Worm (Caenorhabditis elegans) whole organism, L1 larva: ENCODE results near the gene C50H2.4.

Experiments used
- C04F5.9 ChIP-seq: sonication (generic microtip); optimal IDR thresholded peaks from 2 replicates; lab custom pipeline; 2016; ENCODE audit warnings: missing genetic modification characterization, missing compliant biosample characterization
- C34B4.2 ChIP-seq: sonication (generic microtip); optimal IDR thresholded peaks from 2 replicates; lab custom pipeline; 2017; ENCODE audit warnings: mild to moderate bottlenecking, missing genetic modification characterization, missing compliant biosample characterization
- F16B12.6 ChIP-seq: fragments of 150-350 bp; optimal IDR thresholded peaks from 2 replicates; lab custom pipeline; 2014; ENCODE audit warnings: missing biosample characterization, missing genetic modification characterization
- aha-1 ChIP-seq: fragments of 150-350 bp; optimal IDR thresholded peaks from 2 replicates; lab custom pipeline; 2014; ENCODE audit warnings: missing biosample characterization, missing genetic modification characterization
- alr-1 ChIP-seq: fragments of 200-800 bp; sonication (Bioruptor generic); optimal IDR thresholded peaks from 2 replicates; lab custom pipeline; 2018; ENCODE audit warnings: borderline replicate concordance, mild to moderate bottlenecking, missing genetic modification characterization, missing compliant biosample characterization
- blmp-1 ChIP-seq: fragments of 150-350 bp; optimal IDR thresholded peaks from 2 replicates; lab custom pipeline; 2014; ENCODE audit warnings: missing biosample characterization, missing genetic modification characterization
- ceh-63 ChIP-seq: fragments of 200-800 bp; sonication (Bioruptor generic); optimal IDR thresholded peaks from 2 replicates; lab custom pipeline; 2018; ENCODE audit warnings: mild to moderate bottlenecking, missing genetic modification characterization, missing compliant biosample characterization
- ceh-88 ChIP-seq: fragments of 200-800 bp; sonication (Bioruptor generic); IDR thresholded peaks from 2 replicates; pipeline ENCODE4 v1.3.6; 2022; ENCODE audit warnings: missing genetic modification characterization, missing compliant biosample characterization
- ces-1 ChIP-seq: fragments of 150-350 bp; optimal IDR thresholded peaks from 2 replicates; lab custom pipeline; 2014; ENCODE audit warnings: missing biosample characterization, missing genetic modification reagents, missing genetic modification characterization
- dpl-1 ChIP-seq, 3 experiments: fragments of 150-350 bp in 2 of 3; sonication (generic microtip) in 1 of 3; optimal IDR thresholded peaks; 2 replicates each; lab custom pipeline; 2014 to 2017; ENCODE audit warnings: missing biosample characterization in 3 of 3, missing genetic modification characterization in 3 of 3, missing genetic modification reagents in 3 of 3
- efl-1 ChIP-seq, 4 experiments: fragments of 150-350 bp; optimal IDR thresholded peaks in 3 of 4; peaks in 1 of 4; 1 replicate in 1 of 4; 2 replicates in 3 of 4; lab custom pipeline; 2014; ENCODE audit warnings: missing biosample characterization in 2 of 4, missing genetic modification characterization in 2 of 4, missing genetic modification reagents in 2 of 4
- egl-13 ChIP-seq: sonication (generic microtip); optimal IDR thresholded peaks from 2 replicates; lab custom pipeline; 2016; ENCODE audit warnings: missing genotype, missing genetic modification reagents, missing genetic modification characterization, missing compliant biosample characterization
- egl-27 ChIP-seq, 2 experiments: fragments of 150-350 bp in 1 of 2; sonication (generic microtip); optimal IDR thresholded peaks; 3 replicates each; lab custom pipeline; 2017 to 2018; ENCODE audit warnings: missing biosample characterization in 2 of 2, missing genetic modification characterization in 2 of 2, missing genetic modification reagents in 2 of 2
- elt-2 ChIP-seq: sonication (generic microtip); optimal IDR thresholded peaks from 2 replicates; lab custom pipeline; 2016; ENCODE audit warnings: missing genetic modification characterization, mild to moderate bottlenecking, inconsistent platforms, missing compliant biosample characterization, missing genetic modification reagents
- elt-3 ChIP-seq, 6 experiments: fragments of 150-350 bp in 1 of 6; sonication (generic microtip); optimal IDR thresholded peaks; 2 replicates each; lab custom pipeline; 2017 to 2018; ENCODE audit warnings: missing biosample characterization in 6 of 6, missing genetic modification characterization in 6 of 6, inconsistent platforms in 1 of 6
- fkh-10 ChIP-seq: sonication (generic microtip); optimal IDR thresholded peaks from 2 replicates; lab custom pipeline; 2017; ENCODE audit warnings: missing biosample characterization, missing genetic modification reagents, missing genetic modification characterization
- fkh-8 ChIP-seq: sonication (generic microtip); optimal IDR thresholded peaks from 2 replicates; lab custom pipeline; 2016; ENCODE audit warnings: mild to moderate bottlenecking, missing genetic modification characterization, missing compliant biosample characterization
- fos-1 ChIP-seq: fragments of 150-350 bp; optimal IDR thresholded peaks from 2 replicates; lab custom pipeline; 2014; ENCODE audit warnings: missing biosample characterization, missing genetic modification characterization
- grh-1 ChIP-seq: fragments of 200-800 bp; sonication (Bioruptor generic); IDR thresholded peaks from 2 replicates; pipeline ENCODE4 v1.3.6; 2022; ENCODE audit warnings: missing genetic modification reagents, missing genetic modification characterization, missing compliant biosample characterization
- irx-1 ChIP-seq: sonication (generic microtip); optimal IDR thresholded peaks from 2 replicates; lab custom pipeline; 2016; ENCODE audit warnings: missing genetic modification characterization, missing compliant biosample characterization
- jun-1 ChIP-seq: fragments of 150-350 bp; optimal IDR thresholded peaks from 2 replicates; lab custom pipeline; 2014; ENCODE audit warnings: missing biosample characterization, missing genetic modification reagents, missing genetic modification characterization
- lin-13 ChIP-seq: fragments of 150-350 bp; optimal IDR thresholded peaks from 2 replicates; lab custom pipeline; 2014; ENCODE audit warnings: missing biosample characterization, missing genetic modification reagents, missing genetic modification characterization
- lin-35 ChIP-seq, 2 experiments: fragments of 150-350 bp; optimal IDR thresholded peaks; 2 replicates each; lab custom pipeline; 2014; ENCODE audit warnings: missing biosample characterization in 2 of 2, missing genetic modification characterization in 2 of 2, missing genetic modification reagents in 2 of 2
- mab-9 ChIP-seq: fragments of 200-800 bp; sonication (Bioruptor generic); IDR thresholded peaks from 2 replicates; pipeline ENCODE4 v1.3.6; 2022; ENCODE audit warnings: missing genetic modification reagents, missing genetic modification characterization, missing compliant biosample characterization
- mef-2 ChIP-seq: fragments of 150-350 bp; optimal IDR thresholded peaks from 2 replicates; lab custom pipeline; 2014; ENCODE audit warnings: missing biosample characterization, missing genetic modification characterization
- mep-1 ChIP-seq: fragments of 150-350 bp; optimal IDR thresholded peaks from 2 replicates; lab custom pipeline; 2014; ENCODE audit warnings: missing biosample characterization, missing genetic modification characterization
- nhr-11 ChIP-seq: fragments of 150-350 bp; optimal IDR thresholded peaks from 2 replicates; lab custom pipeline; 2014; ENCODE audit warnings: missing biosample characterization, missing genetic modification characterization
- nhr-28 ChIP-seq: fragments of 150-350 bp; optimal IDR thresholded peaks from 2 replicates; lab custom pipeline; 2014; ENCODE audit warnings: missing biosample characterization, missing genetic modification characterization
- nhr-71 ChIP-seq: sonication (generic microtip); optimal IDR thresholded peaks from 2 replicates; lab custom pipeline; 2016; ENCODE audit warnings: mild to moderate bottlenecking, missing genetic modification characterization, moderate library complexity, missing compliant biosample characterization
- nhr-85 ChIP-seq: sonication (generic microtip); peaks from one replicate; lab custom pipeline; 2016; ENCODE audit warnings: missing genetic modification characterization, inconsistent platforms, missing compliant biosample characterization
- pqm-1 ChIP-seq: sonication (generic microtip); optimal IDR thresholded peaks from 3 replicates; lab custom pipeline; 2017; ENCODE audit warnings: missing biosample characterization, missing genetic modification characterization
- rnt-1 ChIP-seq: sonication (generic microtip); optimal IDR thresholded peaks from 2 replicates; lab custom pipeline; 2016; ENCODE audit warnings: mild to moderate bottlenecking, missing genetic modification characterization, moderate library complexity, missing compliant biosample characterization
- skn-1 ChIP-seq: fragments of 150-350 bp; optimal IDR thresholded peaks from 2 replicates; lab custom pipeline; 2014; ENCODE audit warnings: missing biosample characterization, missing genetic modification characterization
- snpc-4 ChIP-seq: fragments of 150-350 bp; optimal IDR thresholded peaks from 2 replicates; lab custom pipeline; 2014; ENCODE audit warnings: missing biosample characterization, missing genetic modification characterization
- snu-23 ChIP-seq: sonication (generic microtip); optimal IDR thresholded peaks from 2 replicates; lab custom pipeline; 2016; ENCODE audit warnings: missing genetic modification characterization, missing compliant biosample characterization
- sox-4 ChIP-seq: sonication (generic microtip); optimal IDR thresholded peaks from 2 replicates; lab custom pipeline; 2016; ENCODE audit warnings: missing genetic modification characterization, missing compliant biosample characterization
- tbx-2 ChIP-seq: sonication (generic microtip); optimal IDR thresholded peaks from 2 replicates; lab custom pipeline; 2016; ENCODE audit warnings: missing genetic modification characterization, missing compliant biosample characterization
- tlp-1 ChIP-seq: fragments of 150-350 bp; optimal IDR thresholded peaks from 2 replicates; lab custom pipeline; 2014; ENCODE audit warnings: missing biosample characterization, missing genetic modification characterization
- unc-130 ChIP-seq: fragments of 150-350 bp; optimal IDR thresholded peaks from 2 replicates; lab custom pipeline; 2017; ENCODE audit warnings: missing biosample characterization, missing genetic modification characterization, inconsistent platforms
- unc-86 ChIP-seq: sonication (generic microtip); optimal IDR thresholded peaks from 2 replicates; lab custom pipeline; 2016; ENCODE audit warnings: missing genetic modification characterization, missing compliant biosample characterization
- vab-15 ChIP-seq: sonication (generic microtip); optimal IDR thresholded peaks from 2 replicates; lab custom pipeline; 2017; ENCODE audit warnings: missing genotype, mild to moderate bottlenecking, missing genetic modification characterization, missing compliant biosample characterization
- xbp-1 ChIP-seq: sonication (generic microtip); optimal IDR thresholded peaks from 2 replicates; lab custom pipeline; 2016; ENCODE audit warnings: missing genetic modification characterization, missing compliant biosample characterization

C50H2.4 gene

ce11 chrV:9944093-9944492, 27.3 kb downstream of the C50H2.4 start, which contains the start of gene sre-28:
Gene sre-28 (plus strand): TSS chrV:9944393.
- no peak for TF ChIP-seq nhr-71 (tag; lab: Kevin White, UChicago)
- no peak for TF ChIP-seq ceh-88 (GFP tag; lab: Robert Waterston, UW)
- TF ChIP-seq rnt-1 (tag; lab: Kevin White, UChicago): no peak
- TF ChIP-seq mep-1: no peak

- TF ChIP-seq snu-23: no peak
- TF ChIP-seq sox-4: no peak
- no peak for TF ChIP-seq F16B12.6 (tag; lab: Kevin White, UChicago)
- TF ChIP-seq unc-86 (tag; lab: Kevin White, UChicago): no peak
- no peak for TF ChIP-seq fkh-10
- TF ChIP-seq, all 84 proteins: peak for 0
Observed at ce11 chrV:9948840-9949239, 32.1 kb downstream of the C50H2.4 start, which contains the start of gene nlp-58. Gene nlp-58 (minus strand): TSS chrV:9948940.

- no peak for TF ChIP-seq efl-1 (optimal IDR thresholded peaks at IDR 0.05; lab: Kevin White, UChicago)
- peak in 1 of 2 experiments; percentile 86 for TF ChIP-seq efl-1 (GFP tag; optimal IDR thresholded peaks at IDR 0.05 in 1 of 2; lab: Kevin White, UChicago)
- no peak for TF ChIP-seq ceh-63
- TF ChIP-seq ceh-88 (GFP tag; lab: Robert Waterston, UW): no peak
- TF ChIP-seq vab-15: no peak
- no peak for TF ChIP-seq lin-13
- TF ChIP-seq jun-1 (tag; lab: Kevin White, UChicago): no peak
- TF ChIP-seq elt-2 (tag; lab: Kevin White, UChicago): peak; percentile 7
- TF ChIP-seq tbx-2 (tag; lab: Kevin White, UChicago): no peak
- TF ChIP-seq snpc-4 (tag; lab: Kevin White, UChicago): no peak
- TF ChIP-seq xbp-1: no peak
Observed at ce11 chrV:9950861-9951260, 34.1 kb downstream of the C50H2.4 start, which contains the start of gene ttr-46. Gene ttr-46 (plus strand): TSS chrV:9951233.

ce11 chrV:9952396-9952795, 35.6 kb downstream of the C50H2.4 start, which contains the start of gene mam-5:
Gene mam-5 (plus strand): TSS chrV:9952699.
- TF ChIP-seq blmp-1: peak; percentile 53
- no peak for TF ChIP-seq unc-130 (tag; lab: Kevin White, UChicago)
- no peak for TF ChIP-seq efl-1 (optimal IDR thresholded peaks at IDR 0.05; lab: Kevin White, UChicago)
- peak in 1 of 2 experiments; percentile 24 for TF ChIP-seq efl-1 (GFP tag; optimal IDR thresholded peaks at IDR 0.05 in 1 of 2; lab: Kevin White, UChicago)

- TF ChIP-seq efl-1 (optimal IDR thresholded peaks at IDR 0.05; lab: Kevin White, UChicago) (no peak), efl-1 (GFP tag; optimal IDR thresholded peaks at IDR 0.05 in 1 of 2; lab: Kevin White, UChicago) (peak in 1 of 2 experiments; percentile 25), alr-1 (tag; lab: Kevin White, UChicago) (no peak), irx-1 (no peak), nhr-85 (tag; lab: Kevin White, UChicago) (no peak)
Observed at ce11 chrV:9958231-9958630, 41.5 kb downstream of the C50H2.4 start, which contains the start of gene anmt-3. Gene anmt-3 (minus strand): TSS chrV:9958331.

ce11 chrV:9958654-9959053, 41.9 kb downstream of the C50H2.4 start:
- TF ChIP-seq mef-2 (tag; lab: Kevin White, UChicago): no peak
- TF ChIP-seq sox-4: no peak
- no peak for TF ChIP-seq elt-3 (tag; optimal IDR thresholded peaks at IDR 0.05; lab: Kevin White, UChicago)
- TF ChIP-seq pqm-1 (tag; lab: Kevin White, UChicago): no peak
- TF ChIP-seq mep-1: peak; percentile 29
- no peak for TF ChIP-seq skn-1 (tag; lab: Kevin White, UChicago)
- TF ChIP-seq nhr-28 (tag; lab: Kevin White, UChicago): no peak
- no peak for TF ChIP-seq F16B12.6 (tag; lab: Kevin White, UChicago)
- TF ChIP-seq snu-23: peak; percentile 50
- no peak for TF ChIP-seq nhr-11 (tag; lab: Kevin White, UChicago)
- no peak for TF ChIP-seq tlp-1 (tag; lab: Kevin White, UChicago)
- TF ChIP-seq fkh-8: no peak
- TF ChIP-seq ces-1 (GFP tag; lab: Kevin White, UChicago): no peak
- TF ChIP-seq egl-13 (tag; lab: Kevin White, UChicago): no peak
- TF ChIP-seq blmp-1: no peak
- TF ChIP-seq egl-27 (tag; optimal IDR thresholded peaks at IDR 0.05; lab: Kevin White, UChicago): no peak
- no peak for TF ChIP-seq nhr-85 (tag; lab: Kevin White, UChicago)
- no peak for TF ChIP-seq fos-1 (tag; lab: Kevin White, UChicago)
- TF ChIP-seq mab-9 (GFP tag; lab: Robert Waterston, UW): no peak
- no peak for TF ChIP-seq aha-1 (tag; lab: Kevin White, UChicago)
- no peak for TF ChIP-seq lin-35 (GFP tag; optimal IDR thresholded peaks at IDR 0.05; lab: Kevin White, UChicago)
- TF ChIP-seq grh-1 (GFP tag; lab: Robert Waterston, UW): no peak
- TF ChIP-seq C34B4.2 (tag; lab: Kevin White, UChicago): no peak
- TF ChIP-seq alr-1 (tag; lab: Kevin White, UChicago): no peak
- TF ChIP-seq C04F5.9 (tag; lab: Kevin White, UChicago): no peak
- TF ChIP-seq elt-2 (tag; lab: Kevin White, UChicago): no peak
- no peak for TF ChIP-seq dpl-1 (GFP tag; optimal IDR thresholded peaks at IDR 0.05; lab: Kevin White, UChicago)
